Worm (Caenorhabditis elegans): ENCODE data around the gene sad-1.

DNA sequence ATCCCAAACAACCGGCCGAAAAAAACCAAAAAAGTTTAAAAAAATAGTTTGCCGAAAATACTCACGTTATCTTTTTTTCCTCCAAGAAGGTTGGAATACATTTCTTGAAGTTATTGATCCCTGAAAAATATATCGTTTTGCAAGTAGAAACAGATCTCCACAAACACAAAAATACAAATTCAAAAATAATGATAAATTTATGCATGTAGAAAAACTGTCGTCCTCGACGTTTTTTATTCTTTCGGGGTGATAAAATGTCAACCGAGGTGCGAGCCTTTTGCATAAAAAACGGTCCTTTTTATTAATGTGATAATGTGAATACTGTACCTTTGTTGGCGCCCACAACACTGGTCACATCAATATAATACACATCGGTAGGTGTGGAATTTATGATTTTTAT, 36.7 kb downstream of the sad-1 start, which contains the start of gene F02D10.2:
- TF ChIP-seq tbx-2 (tag; optimal IDR thresholded peaks at IDR 0.05) (no peak), fkh-8 (tag; optimal IDR thresholded peaks at IDR 0.05) (no peak), ztf-11 (tag; optimal IDR thresholded peaks at IDR 0.05) (no peak), fkh-4 (tag; optimal IDR thresholded peaks at IDR 0.05; ENCODE audit: borderline replicate concordance) (no peak), nhr-19 (GFP tag; conservative IDR thresholded peaks at IDR 0.05) (no peak), ets-5 (GFP tag; IDR thresholded peaks at IDR 0.05) (no peak), zag-1 (tag; optimal IDR thresholded peaks at IDR 0.05) (no peak), egl-27 (tag; optimal IDR thresholded peaks at IDR 0.05) (no peak), ceh-82 (tag; optimal IDR thresholded peaks at IDR 0.05) (no peak), ceh-8 (GFP tag; optimal IDR thresholded peaks at IDR 0.05) (no peak), ceh-88 (GFP tag; IDR thresholded peaks at IDR 0.05) (no peak)
